Fruit fly (Drosophila melanogaster): Measurements from ENCODE around the gene CG10553.

The CG10553 gene

DNA sequence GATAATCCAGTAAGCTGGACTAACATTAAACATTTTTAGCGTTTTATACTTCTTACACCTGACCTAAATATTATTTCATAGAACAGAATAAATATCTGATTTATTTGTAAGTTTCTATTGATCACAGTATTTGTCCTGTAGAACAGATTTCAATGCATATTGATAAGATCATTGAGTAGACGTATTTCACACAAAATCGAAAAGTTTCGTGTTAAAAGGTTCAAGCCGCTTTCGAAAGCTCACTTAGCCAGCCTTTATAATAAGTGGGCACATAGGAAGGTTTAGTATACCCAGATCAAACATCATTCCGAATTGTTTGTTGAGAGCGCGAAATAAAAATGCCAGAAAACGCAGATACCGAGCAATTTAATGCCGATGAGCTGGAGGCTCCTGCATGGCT, 28.3 kb downstream of the CG10553 start, which contains the start of gene CG11893:
CG11893 (plus strand) TSS at position 301 of the 400 bp plus-strand sequence.
- TF ChIP-seq sc (optimal IDR thresholded peaks at IDR 0.05) (no peak), sc (GFP tag; optimal IDR thresholded peaks at IDR 0.05) (no peak), CG11093 (GFP tag; IDR thresholded peaks at IDR 0.05) (no peak), Xrp1 (GFP tag; IDR thresholded peaks at IDR 0.05) (no peak), CG10274 (GFP tag; optimal IDR thresholded peaks at IDR 0.05) (no peak), Bdp1 (GFP tag; optimal IDR thresholded peaks at IDR 0.05) (no peak), CG8281 (tag; optimal IDR thresholded peaks at IDR 0.05) (no peak), bowl (GFP tag; IDR thresholded peaks at IDR 0.05) (no peak)

DNA sequence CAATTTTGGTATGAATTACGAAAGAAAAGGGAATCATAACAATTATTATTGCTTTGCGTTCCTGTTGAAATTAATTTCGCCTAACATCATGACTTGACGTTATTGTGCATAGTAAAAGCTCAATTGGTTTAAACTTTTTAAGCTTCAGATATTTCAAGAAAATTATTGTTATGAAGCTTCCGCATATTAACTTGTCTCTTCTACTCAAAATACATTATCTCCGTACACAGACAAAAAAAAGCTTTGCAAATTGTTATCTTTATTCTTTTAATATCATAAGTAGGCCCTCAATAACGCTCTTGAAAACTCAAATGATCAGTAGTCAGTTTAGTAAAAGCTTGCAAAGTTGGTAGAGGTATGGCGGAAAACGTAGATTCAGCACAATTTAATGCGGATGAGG, 30.8 kb downstream of the CG10553 start, which contains the start of gene CG13658:
CG13658 (plus strand) TSS at position 347 of the 400 bp plus-strand sequence.
- TF ChIP-seq Sox100B (GFP tag; optimal IDR thresholded peaks at IDR 0.05) (no peak), tgo (GFP tag; IDR thresholded peaks at IDR 0.05) (no peak), CG8944 (GFP tag; optimal IDR thresholded peaks at IDR 0.05) (no peak), NfI (GFP tag; optimal IDR thresholded peaks at IDR 0.05) (no peak), chinmo (GFP tag; IDR thresholded peaks at IDR 0.05; ENCODE audit: partially characterized antibody) (0 out of 4 replicates have a peak, but pooled peaks have one; percentile 17), sens (GFP tag) (peak; percentile 13), sc (optimal IDR thresholded peaks at IDR 0.05) (no peak), sc (GFP tag; optimal IDR thresholded peaks at IDR 0.05) (no peak), trem (tag; optimal IDR thresholded peaks at IDR 0.05) (no peak), danr (GFP tag; IDR thresholded peaks at IDR 0.05) (no peak), CG33213 (GFP tag; optimal IDR thresholded peaks at IDR 0.05) (no peak), sug (tag; optimal IDR thresholded peaks at IDR 0.05) (peak; percentile 29), Oli (tag; optimal IDR thresholded peaks at IDR 0.05) (no peak), Lpt (GFP tag; optimal IDR thresholded peaks at IDR 0.05) (no peak), CG1647 (GFP tag; optimal IDR thresholded peaks at IDR 0.05) (no peak), lmd (GFP tag; IDR thresholded peaks at IDR 0.05) (no peak), B-H2 (GFP tag; optimal IDR thresholded peaks at IDR 0.05) (no peak), Deaf1 (tag; optimal IDR thresholded peaks at IDR 0.05) (no peak), gfzf (GFP tag; optimal IDR thresholded peaks at IDR 0.05) (no peak), CG8478 (optimal IDR thresholded peaks at IDR 0.05) (no peak), CG10209 (GFP tag; optimal IDR thresholded peaks at IDR 0.05) (no peak), ato (GFP tag; IDR thresholded peaks at IDR 0.05; ENCODE audit: partially characterized antibody) (no peak), grn (GFP tag; optimal IDR thresholded peaks at IDR 0.05) (no peak), Myb (GFP tag; optimal IDR thresholded peaks at IDR 0.05) (no peak), corto (GFP tag; optimal IDR thresholded peaks at IDR 0.05) (no peak), cg (GFP tag; optimal IDR thresholded peaks at IDR 0.05) (no peak), CG6689 (GFP tag; IDR thresholded peaks at IDR 0.05) (no peak), exex (tag; optimal IDR thresholded peaks at IDR 0.05) (peak; percentile 69), CG12299 (tag; optimal IDR thresholded peaks at IDR 0.05) (no peak), vnd (GFP tag; IDR thresholded peaks at IDR 0.05; ENCODE audit: partially characterized antibody) (no peak), dpn (GFP tag; optimal IDR thresholded peaks at IDR 0.05) (no peak), cas (GFP tag; IDR thresholded peaks at IDR 0.05) (no peak), ken (GFP tag; IDR thresholded peaks at IDR 0.05) (no peak), lola (GFP tag; optimal IDR thresholded peaks at IDR 0.05) (no peak), Trl (optimal IDR thresholded peaks at IDR 0.05) (peak in 1 of 2 experiments; percentile 16), Trl (GFP tag; optimal IDR thresholded peaks at IDR 0.05) (no peak), abd-A (tag; optimal IDR thresholded peaks at IDR 0.05) (no peak), Bgb (GFP tag; IDR thresholded peaks at IDR 0.05; ENCODE audit: partially characterized antibody) (no peak), sens-2 (GFP tag; IDR thresholded peaks at IDR 0.05) (no peak), CG17186 (GFP tag; optimal IDR thresholded peaks at IDR 0.05) (no peak), z (GFP tag; IDR thresholded peaks at IDR 0.05) (0 out of 3 replicates have a peak, but pooled peaks have one; percentile 31), bab2 (GFP tag; optimal IDR thresholded peaks at IDR 0.05) (no peak), CG6683 (GFP tag; optimal IDR thresholded peaks at IDR 0.05) (no peak), CG18619 (GFP tag; optimal IDR thresholded peaks at IDR 0.05) (no peak), Optix (GFP tag; IDR thresholded peaks at IDR 0.05) (no peak)

Measured in whole organism, embryonic.